Fruit fly (Drosophila melanogaster): ENCODE results near the gene Larp4B.
A peak's percentile ranks its signal among the peaks of the same experiment; 100 is the strongest.

Larp4B gene

DNA sequence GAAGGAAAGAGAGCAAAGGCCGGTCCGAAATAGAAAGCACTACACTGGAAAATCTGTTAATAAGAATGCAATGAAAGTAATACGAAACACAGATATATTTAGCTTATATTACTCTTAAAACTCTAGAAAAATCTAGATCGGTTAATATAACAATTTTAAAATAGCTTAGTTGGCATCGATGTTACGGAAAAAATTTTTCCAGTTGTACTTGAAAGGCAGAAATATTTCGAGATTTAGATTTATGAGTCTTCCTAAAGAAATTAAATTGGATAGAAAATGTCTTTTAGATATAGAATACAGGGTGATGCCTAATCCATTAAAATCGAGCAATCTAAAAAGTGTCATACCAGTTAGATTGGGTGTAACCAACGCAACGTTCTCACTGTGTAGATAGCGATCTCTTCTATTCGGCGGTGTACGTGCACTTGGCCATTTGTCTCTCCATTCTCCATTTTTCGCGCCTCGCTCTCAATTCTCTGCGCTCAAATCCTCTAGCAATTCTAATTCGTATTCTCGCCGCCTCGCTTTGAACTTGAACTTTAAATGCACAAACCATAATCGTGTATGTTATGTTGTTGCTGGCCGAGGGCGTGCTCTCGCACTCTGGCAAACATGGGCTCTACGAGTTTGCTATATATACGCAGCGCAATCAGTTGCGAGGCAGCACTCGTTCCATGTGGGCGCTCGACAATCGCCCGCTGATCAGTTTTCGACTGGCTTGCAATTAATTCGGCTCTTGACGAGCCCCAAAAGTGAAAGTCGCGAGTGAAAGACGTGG is 25.5 kb downstream of the Larp4B start (continued):
- peak; percentile 89 for TF ChIP-seq repo (GFP tag; optimal IDR thresholded peaks at IDR 0.05)
- peak in 1 of 2 experiments; percentile 99 for TF ChIP-seq eve (GFP tag; optimal IDR thresholded peaks at IDR 0.05)
- peak; percentile 98 for TF ChIP-seq CG30403 (GFP tag; optimal IDR thresholded peaks at IDR 0.05)
- peak; percentile 67; the same call in 1 of the 2 replicates for TF ChIP-seq CG1024 (GFP tag; IDR thresholded peaks at IDR 0.05)
- peak; percentile 94 for TF ChIP-seq fd3F (GFP tag; optimal IDR thresholded peaks at IDR 0.05)
- TF ChIP-seq Rx (GFP tag; IDR thresholded peaks at IDR 0.05), result peak; percentile 36; the same call in 1 of the 2 replicates
- peak; percentile 91 for TF ChIP-seq caup (GFP tag; optimal IDR thresholded peaks at IDR 0.05; ENCODE audit: severe bottlenecking)
- TF ChIP-seq CG7987 (GFP tag; optimal IDR thresholded peaks at IDR 0.05), result peak; percentile 46
- TF ChIP-seq tx (GFP tag; optimal IDR thresholded peaks at IDR 0.05), result peak; percentile 95
- peak; percentile 71; the same call in 2 of the 3 replicates for TF ChIP-seq ken (GFP tag; IDR thresholded peaks at IDR 0.05)
- TF ChIP-seq esg (GFP tag; conservative IDR thresholded peaks at IDR 0.05), result peak; percentile 90
- TF ChIP-seq pfk (GFP tag; optimal IDR thresholded peaks at IDR 0.05), result no peak
- TF ChIP-seq Fer3 (tag; optimal IDR thresholded peaks at IDR 0.05), result peak; percentile 81
- peak; percentile 60; the same call in 2 of the 3 replicates for TF ChIP-seq CG14050 (GFP tag; IDR thresholded peaks at IDR 0.05)
- peak; percentile 59 for TF ChIP-seq mirr (GFP tag; optimal IDR thresholded peaks at IDR 0.05)
- no peak for TF ChIP-seq Lpt (GFP tag; optimal IDR thresholded peaks at IDR 0.05)
- no peak for TF ChIP-seq toy (GFP tag; IDR thresholded peaks at IDR 0.05)

DNA sequence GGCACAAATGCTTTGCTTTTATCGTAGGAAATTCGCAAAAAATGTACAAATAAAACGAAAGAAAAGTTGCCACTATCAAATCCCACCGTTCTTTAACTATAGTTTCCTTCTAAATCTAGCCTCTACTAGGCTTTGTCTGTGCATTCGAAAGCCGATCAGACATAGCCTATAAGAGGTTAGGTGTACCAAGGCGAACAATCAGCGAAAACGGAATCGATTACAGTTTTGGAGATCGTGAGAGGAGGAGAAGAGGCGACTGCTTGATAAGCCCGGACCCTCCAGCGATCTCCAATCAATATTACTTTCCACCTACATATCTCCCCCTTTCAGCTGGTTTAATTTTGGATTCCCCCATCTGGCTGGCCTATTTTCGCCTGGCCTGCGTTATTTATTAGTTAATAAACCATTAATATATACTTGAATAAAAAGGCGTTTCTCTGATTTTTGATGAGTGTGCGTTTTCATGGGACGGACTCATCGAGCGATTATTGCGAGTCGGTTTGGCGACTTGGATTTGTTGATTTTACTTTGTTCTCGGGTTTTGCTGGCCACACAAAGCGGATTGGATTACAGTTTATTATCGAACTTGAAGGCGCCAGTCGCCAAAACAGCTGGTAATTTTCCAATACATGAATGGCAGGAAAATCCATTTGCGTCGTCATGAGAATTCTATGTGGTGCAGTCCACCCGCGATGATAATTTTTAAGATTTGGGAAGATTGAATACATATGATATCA is 26.5 kb downstream of the Larp4B start:
- TF ChIP-seq exex (tag; optimal IDR thresholded peaks at IDR 0.05) (peak; percentile 7), corto (GFP tag; optimal IDR thresholded peaks at IDR 0.05) (peak; percentile 37), sd (tag; optimal IDR thresholded peaks at IDR 0.05) (no peak)

DNA sequence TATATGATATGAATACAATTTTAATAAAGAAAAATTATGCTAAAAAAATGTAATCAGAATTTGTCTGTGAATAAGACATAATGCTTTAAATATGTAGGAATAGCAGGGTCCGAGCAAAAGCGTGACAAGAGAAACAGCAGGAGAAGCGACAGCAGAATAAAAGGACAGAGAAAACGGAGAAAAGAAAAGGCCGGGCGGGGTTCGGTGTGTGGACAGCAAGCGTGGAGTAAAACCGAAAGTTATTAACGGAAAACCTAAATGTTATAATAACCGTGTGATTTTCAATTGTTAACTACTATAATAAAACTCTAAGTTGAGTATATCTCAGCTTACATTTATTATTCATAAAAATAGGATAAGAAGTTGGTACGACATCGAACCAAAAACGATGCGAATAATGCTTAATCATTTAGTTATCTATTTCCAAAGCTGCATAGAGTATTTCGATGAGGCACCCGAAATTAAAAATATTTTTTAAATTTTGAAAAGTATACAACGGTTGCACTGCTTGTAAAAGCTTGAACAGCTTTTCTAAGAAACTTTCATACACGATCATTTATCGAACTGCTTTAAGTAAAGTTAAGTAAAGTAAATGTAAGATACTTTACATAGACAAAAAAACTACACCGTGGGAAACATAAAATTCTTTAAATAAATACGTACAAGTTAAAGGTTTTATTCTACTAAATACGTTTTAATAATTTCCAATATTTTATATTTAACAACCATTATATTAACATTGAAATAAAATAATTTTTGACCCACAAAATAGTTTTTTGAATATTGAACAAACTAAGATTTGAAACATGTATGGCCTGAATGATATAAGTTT is 27.2 kb downstream of the Larp4B start:
- TF ChIP-seq NK7.1 (GFP tag; optimal IDR thresholded peaks at IDR 0.05), result no peak
- TF ChIP-seq Max (GFP tag; optimal IDR thresholded peaks at IDR 0.05), result no peak
- TF ChIP-seq CG6689 (GFP tag; IDR thresholded peaks at IDR 0.05), result no peak
- peak; percentile 27 for TF ChIP-seq CG12391 (tag; optimal IDR thresholded peaks at IDR 0.05)
- TF ChIP-seq CG15479 (GFP tag; optimal IDR thresholded peaks at IDR 0.05), result no peak
- no peak for TF ChIP-seq ro (GFP tag; IDR thresholded peaks at IDR 0.05)
- TF ChIP-seq CG5245 (GFP tag; optimal IDR thresholded peaks at IDR 0.05), result no peak
- no peak for TF ChIP-seq CG2199 (GFP tag; IDR thresholded peaks at IDR 0.05)
- no peak for TF ChIP-seq CG9817 (tag; optimal IDR thresholded peaks at IDR 0.05)
- TF ChIP-seq Dad (GFP tag; optimal IDR thresholded peaks at IDR 0.05), result no peak
- TF ChIP-seq corto (GFP tag; optimal IDR thresholded peaks at IDR 0.05), result peak; percentile 64
- no peak for TF ChIP-seq nom (GFP tag; optimal IDR thresholded peaks at IDR 0.05)
- no peak for TF ChIP-seq lov (optimal IDR thresholded peaks at IDR 0.05)
- no peak for TF ChIP-seq lov (GFP tag; IDR thresholded peaks at IDR 0.05)
- no peak for TF ChIP-seq Awh (GFP tag; IDR thresholded peaks at IDR 0.05)
- no peak for TF ChIP-seq luna (GFP tag; optimal IDR thresholded peaks at IDR 0.05)
- no peak for TF ChIP-seq CG12236 (GFP tag; optimal IDR thresholded peaks at IDR 0.05)
- TF ChIP-seq nmo (GFP tag; optimal IDR thresholded peaks at IDR 0.05), result peak; percentile 3
- TF ChIP-seq pum (GFP tag; optimal IDR thresholded peaks at IDR 0.05), result no peak
- TF ChIP-seq CG6175 (GFP tag; IDR thresholded peaks at IDR 0.05), result no peak
- no peak for TF ChIP-seq Adf1 (GFP tag; IDR thresholded peaks at IDR 0.05)
- no peak for TF ChIP-seq Xrp1 (GFP tag; IDR thresholded peaks at IDR 0.05)
- no peak for TF ChIP-seq sens-2 (GFP tag; IDR thresholded peaks at IDR 0.05)
- TF ChIP-seq Nf-YC (tag; optimal IDR thresholded peaks at IDR 0.05), result no peak
- no peak for TF ChIP-seq lola (GFP tag; optimal IDR thresholded peaks at IDR 0.05)

Data from whole organism, embryonic.